Worm (Caenorhabditis elegans) whole organism, L1 larva: ENCODE results near the gene C39B5.2.

Source experiments
- Y116A8C.19 ChIP-seq: sonication (generic microtip); optimal IDR thresholded peaks from 2 replicates; lab custom pipeline; 2016; ENCODE audit warnings: missing compliant biosample characterization, missing genetic modification characterization, borderline replicate concordance
- ces-1 ChIP-seq: fragments of 150-350 bp; optimal IDR thresholded peaks from 2 replicates; lab custom pipeline; 2014; ENCODE audit warnings: missing biosample characterization, missing genetic modification reagents, missing genetic modification characterization
- fkh-10 ChIP-seq: sonication (generic microtip); optimal IDR thresholded peaks from 2 replicates; lab custom pipeline; 2017; ENCODE audit warnings: missing biosample characterization, missing genetic modification reagents, missing genetic modification characterization
- hlh-17 ChIP-seq: fragments of 200-800 bp; sonication (Bioruptor generic); optimal IDR thresholded peaks from 2 replicates; lab custom pipeline; 2018; ENCODE audit warnings: missing genetic modification characterization, mild to moderate bottlenecking, missing compliant biosample characterization, moderate library complexity, borderline replicate concordance
- lin-39 ChIP-seq: fragments of 150-350 bp; optimal IDR thresholded peaks from 2 replicates; lab custom pipeline; 2014; ENCODE audit warnings: missing biosample characterization, missing genetic modification reagents, missing genetic modification characterization
- mab-9 ChIP-seq: fragments of 200-800 bp; sonication (Bioruptor generic); IDR thresholded peaks from 2 replicates; pipeline ENCODE4 v1.3.6; 2022; ENCODE audit warnings: missing genetic modification reagents, missing genetic modification characterization, missing compliant biosample characterization
- pqm-1 ChIP-seq: sonication (generic microtip); optimal IDR thresholded peaks from 3 replicates; lab custom pipeline; 2017; ENCODE audit warnings: missing biosample characterization, missing genetic modification characterization
- sptf-1 ChIP-seq: fragments of 150-350 bp; optimal IDR thresholded peaks from 2 replicates; lab custom pipeline; 2014; ENCODE audit warnings: missing biosample characterization, missing genetic modification characterization
- unc-62 ChIP-seq: fragments of 150-350 bp; optimal IDR thresholded peaks from 2 replicates; lab custom pipeline; 2014; ENCODE audit warnings: missing biosample characterization, missing genetic modification reagents, missing genetic modification characterization

DNA sequence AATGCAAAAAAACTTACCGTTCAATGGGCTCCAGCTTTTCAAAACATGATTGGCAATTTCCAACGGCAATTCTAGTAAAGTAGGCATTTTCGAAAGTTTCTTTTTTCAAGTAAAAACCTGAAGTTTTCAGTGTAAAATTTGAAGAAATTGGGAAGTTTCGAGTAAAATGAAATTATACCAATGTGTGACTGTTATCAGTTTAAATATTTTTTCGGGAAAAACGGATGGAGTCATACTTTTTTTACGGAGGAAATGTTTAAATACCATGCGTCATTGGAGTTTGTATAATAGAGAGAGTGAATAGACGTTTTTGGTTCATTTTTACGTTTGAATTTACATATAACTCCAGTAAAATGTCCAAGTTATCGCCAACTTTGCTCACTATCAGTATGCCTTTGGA, 15.3 kb upstream of the C39B5.2 start, which contains the start of gene fbxa-12:
- TF ChIP-seq mab-9 (no peak), ces-1 (GFP tag; lab: Kevin White, UChicago) (no peak), sptf-1 (no peak), pqm-1 (tag; lab: Kevin White, UChicago) (no peak), hlh-17 (GFP tag; lab: Kevin White, UChicago) (no peak), unc-62 (GFP tag; lab: Kevin White, UChicago) (no peak), fkh-10 (GFP tag; lab: Kevin White, UChicago) (no peak), Y116A8C.19 (tag; lab: Kevin White, UChicago) (no peak), lin-39 (tag; lab: Kevin White, UChicago) (no peak)
